Worm (Caenorhabditis elegans) whole organism, mixed stage, embryonic: ENCODE data around the gene Y46G5A.22.

Experiments used
- M03D4.4 ChIP-seq: sonication (generic microtip); optimal IDR thresholded peaks from 2 replicates; lab custom pipeline; 2017; ENCODE audit warnings: mild to moderate bottlenecking, missing genetic modification characterization, missing compliant biosample characterization
- ceh-39 ChIP-seq: fragments of 150-350 bp; optimal IDR thresholded peaks from 2 replicates; lab custom pipeline; 2014; ENCODE audit warnings: missing biosample characterization, missing genetic modification characterization
- ceh-43 ChIP-seq: fragments of 200-800 bp; sonication (Bioruptor generic); optimal IDR thresholded peaks from 2 replicates; lab custom pipeline; 2018; ENCODE audit warnings: mild to moderate bottlenecking, missing genetic modification characterization, moderate library complexity, missing compliant biosample characterization
- ceh-83 ChIP-seq: fragments of 200-800 bp; sonication (Bioruptor generic); optimal IDR thresholded peaks from 2 replicates; lab custom pipeline; 2018; ENCODE audit warnings: mild to moderate bottlenecking, missing genetic modification characterization, missing compliant biosample characterization
- ces-1 ChIP-seq: fragments of 150-350 bp; optimal IDR thresholded peaks from 2 replicates; lab custom pipeline; 2014; ENCODE audit warnings: missing biosample characterization, missing genetic modification reagents, missing genetic modification characterization
- cnd-1 ChIP-seq: fragments of 200-800 bp; sonication (Bioruptor generic); optimal IDR thresholded peaks from 2 replicates; lab custom pipeline; 2018; ENCODE audit warnings: mild to moderate bottlenecking, missing genetic modification characterization, missing compliant biosample characterization
- elt-3 ChIP-seq: fragments of 150-350 bp; optimal IDR thresholded peaks from 2 replicates; lab custom pipeline; 2014; ENCODE audit warnings: missing biosample characterization, missing genetic modification characterization
- ham-2 ChIP-seq: fragments of 200-800 bp; sonication (Bioruptor generic); optimal IDR thresholded peaks from 2 replicates; lab custom pipeline; 2018; ENCODE audit warnings: mild to moderate bottlenecking, missing genetic modification characterization, missing compliant biosample characterization
- hlh-1 ChIP-seq: fragments of 150-350 bp; optimal IDR thresholded peaks from 2 replicates; lab custom pipeline; 2014; ENCODE audit warnings: missing biosample characterization, missing genetic modification reagents, missing genetic modification characterization
- lin-13 ChIP-seq: fragments of 150-350 bp; optimal IDR thresholded peaks from 2 replicates; lab custom pipeline; 2014; ENCODE audit warnings: missing biosample characterization, missing genetic modification characterization
- lsy-2 ChIP-seq: fragments of 150-350 bp; optimal IDR thresholded peaks from 2 replicates; lab custom pipeline; 2014; ENCODE audit warnings: missing biosample characterization, missing genetic modification characterization
- mab-5 ChIP-seq: fragments of 150-350 bp; optimal IDR thresholded peaks from 2 replicates; lab custom pipeline; 2014; ENCODE audit warnings: missing biosample characterization, missing genetic modification characterization
- mep-1 ChIP-seq: fragments of 150-350 bp; optimal IDR thresholded peaks from 2 replicates; lab custom pipeline; 2017; ENCODE audit warnings: missing biosample characterization, missing genetic modification reagents, missing genetic modification characterization, inconsistent platforms
- nhr-12 ChIP-seq: fragments of 150-350 bp; optimal IDR thresholded peaks from 2 replicates; lab custom pipeline; 2014; ENCODE audit warnings: missing biosample characterization, missing genetic modification characterization
- nhr-2 ChIP-seq: fragments of 150-350 bp; optimal IDR thresholded peaks from 2 replicates; lab custom pipeline; 2014; ENCODE audit warnings: missing biosample characterization, missing genetic modification characterization
- nhr-237 ChIP-seq: fragments of 150-350 bp; optimal IDR thresholded peaks from 2 replicates; lab custom pipeline; 2014; ENCODE audit warnings: missing biosample characterization, missing genetic modification characterization
- nhr-28 ChIP-seq: fragments of 150-350 bp; optimal IDR thresholded peaks from 2 replicates; lab custom pipeline; 2014; ENCODE audit warnings: missing biosample characterization, missing genetic modification characterization
- nhr-76 ChIP-seq: sonication (generic microtip); optimal IDR thresholded peaks from 2 replicates; lab custom pipeline; 2017; ENCODE audit warnings: missing biosample characterization, missing genetic modification characterization
- pha-4 ChIP-seq: fragments of 150-350 bp; optimal IDR thresholded peaks from 2 replicates; lab custom pipeline; 2018; ENCODE audit warnings: missing biosample characterization, missing genetic modification reagents, missing genetic modification characterization
- snpc-4 ChIP-seq: fragments of 150-350 bp; optimal IDR thresholded peaks from 2 replicates; lab custom pipeline; 2014; ENCODE audit warnings: missing biosample characterization, missing genetic modification characterization
- sptf-1 ChIP-seq: sonication (generic microtip); optimal IDR thresholded peaks from 2 replicates; lab custom pipeline; 2017; ENCODE audit warnings: mild to moderate bottlenecking, missing genetic modification characterization, moderate library complexity, missing compliant biosample characterization
- tbx-8 ChIP-seq: fragments of 200-800 bp; sonication (Bioruptor generic); optimal IDR thresholded peaks from 2 replicates; lab custom pipeline; 2018; ENCODE audit warnings: mild to moderate bottlenecking, missing genetic modification characterization, moderate library complexity, missing compliant biosample characterization
- unc-120 ChIP-seq: sonication (generic microtip); optimal IDR thresholded peaks from 2 replicates; lab custom pipeline; 2017; ENCODE audit warnings: missing genetic modification characterization, missing compliant biosample characterization; ENCODE audit not compliant: poor library complexity, severe bottlenecking
- unc-39 ChIP-seq: fragments of 150-350 bp; optimal IDR thresholded peaks from 2 replicates; lab custom pipeline; 2014; ENCODE audit warnings: missing biosample characterization, missing genetic modification characterization
- zip-8 ChIP-seq: fragments of 150-350 bp; optimal IDR thresholded peaks from 2 replicates; lab custom pipeline; 2014; ENCODE audit warnings: missing biosample characterization, missing genetic modification characterization
- ztf-11 ChIP-seq: fragments of 150-350 bp; optimal IDR thresholded peaks from 2 replicates; lab custom pipeline; 2014; ENCODE audit warnings: missing biosample characterization, missing genetic modification characterization

Y46G5A.22 gene

ce11 chrII:12787831-12788248, 30.5 kb downstream of the Y46G5A.22 start, which contains the start of gene alkb-7:
TSS of gene alkb-7 (minus strand) at chrII:12788153.
- TF ChIP-seq nhr-12 (no peak), ceh-43 (GFP tag; lab: Kevin White, UChicago) (peak; percentile 29)
- TF ChIP-seq, all 35 proteins: peak for 1

DNA sequence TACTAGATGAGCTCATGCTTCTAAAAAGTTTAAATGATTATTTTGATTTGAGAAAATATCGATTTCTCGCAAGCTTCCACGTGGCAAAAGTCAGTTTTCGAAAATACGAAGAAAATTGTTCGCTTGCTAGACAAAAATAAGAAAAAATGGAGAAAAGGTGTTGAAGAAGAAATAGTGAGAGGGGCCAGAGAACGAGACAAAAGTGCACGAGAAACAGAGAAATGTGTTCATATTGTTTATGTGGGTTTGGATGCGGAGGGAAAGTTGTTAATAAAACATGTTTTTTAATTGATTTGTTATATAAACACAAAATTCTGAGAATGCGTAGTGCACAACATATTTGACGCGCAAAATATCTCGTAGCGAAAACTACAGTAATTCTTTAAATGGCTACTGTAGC, 33.0 kb downstream of the Y46G5A.22 start, which contains the start of gene Y46G5A.15:
Gene Y46G5A.15 (minus strand): TSS at position 26 of the 400 bp plus-strand sequence.
- TF ChIP-seq ztf-11 (no peak), unc-39 (tag; lab: Kevin White, UChicago) (no peak), nhr-76 (no peak), pha-4 (tag; lab: Kevin White, UChicago) (no peak), nhr-2 (tag; lab: Kevin White, UChicago) (no peak), cnd-1 (tag; lab: Kevin White, UChicago) (no peak), lsy-2 (tag; lab: Kevin White, UChicago) (no peak), sptf-1 (tag; lab: Kevin White, UChicago) (no peak), hlh-1 (tag; lab: Kevin White, UChicago) (no peak), ces-1 (no peak), ham-2 (GFP tag; lab: Kevin White, UChicago) (no peak), zip-8 (tag; lab: Kevin White, UChicago) (no peak), nhr-12 (no peak), nhr-237 (tag; lab: Kevin White, UChicago) (no peak), unc-120 (tag; lab: Kevin White, UChicago) (no peak)

- peak; percentile 70 for TF ChIP-seq lin-13 (tag; lab: Kevin White, UChicago)
- TF ChIP-seq mep-1 (tag; lab: Kevin White, UChicago), result peak; percentile 27
- TF ChIP-seq sptf-1 (tag; lab: Kevin White, UChicago), result peak; percentile 47
- TF ChIP-seq, all 35 proteins: peak for 3; not testable (repeated sequence) for 32
Measured at ce11 chrII:12778374-12778773, 40.0 kb downstream of the Y46G5A.22 start.

DNA sequence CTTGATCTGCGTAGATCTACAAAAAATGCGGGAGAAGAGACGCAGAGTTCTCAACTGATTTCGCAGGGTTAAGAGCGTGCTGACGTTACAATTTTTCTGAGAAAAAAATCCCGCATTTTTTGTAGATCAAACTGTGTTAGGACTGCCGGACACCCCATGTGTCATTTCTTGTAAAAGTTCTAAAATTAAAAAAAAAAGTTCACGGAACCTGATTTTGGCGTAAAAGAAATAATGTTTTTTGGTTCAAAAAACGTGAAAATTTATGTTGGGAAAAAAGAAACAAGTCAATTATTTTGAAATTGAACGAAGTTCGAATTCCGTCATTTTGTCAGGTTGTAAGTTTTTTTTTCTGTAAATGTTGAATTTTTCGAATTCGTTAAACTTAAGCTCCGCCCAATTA, 42.0 kb downstream of the Y46G5A.22 start, which contains the start of gene Y46G5A.34:
Gene Y46G5A.34 (plus strand): TSS at position 301 of the 400 bp plus-strand sequence.
- TF ChIP-seq zip-8 (tag; lab: Kevin White, UChicago), result no peak
- no peak for TF ChIP-seq ceh-83 (GFP tag; lab: Kevin White, UChicago)
- TF ChIP-seq cnd-1 (tag; lab: Kevin White, UChicago), result no peak
- no peak for TF ChIP-seq mab-5 (tag; lab: Kevin White, UChicago)
- TF ChIP-seq unc-39 (tag; lab: Kevin White, UChicago), result no peak
- no peak for TF ChIP-seq nhr-76
- no peak for TF ChIP-seq tbx-8 (GFP tag; lab: Kevin White, UChicago)
- TF ChIP-seq elt-3 (tag; lab: Kevin White, UChicago), result no peak
- TF ChIP-seq lsy-2 (tag; lab: Kevin White, UChicago), result no peak
- no peak for TF ChIP-seq ztf-11
- no peak for TF ChIP-seq M03D4.4 (tag; lab: Kevin White, UChicago)

DNA sequence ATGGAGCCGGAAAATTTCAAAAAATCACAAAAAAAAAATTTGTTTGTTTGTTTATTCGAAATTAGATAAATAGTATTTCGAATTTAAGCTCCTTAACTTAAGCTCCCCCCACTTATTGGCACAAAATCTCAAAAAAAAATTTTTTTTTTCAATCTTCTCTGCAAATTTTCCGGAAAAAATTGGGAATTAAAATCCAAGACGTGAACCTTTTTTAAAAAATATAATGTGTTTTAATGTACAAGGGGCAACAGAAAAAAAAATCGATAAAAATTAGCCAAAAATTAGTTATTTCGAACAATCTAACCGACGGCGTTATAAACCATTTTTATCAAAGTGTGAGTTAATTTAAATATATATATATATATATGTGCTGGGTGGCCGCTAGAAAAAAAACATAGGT, 44.0 kb downstream of the Y46G5A.22 start, which contains the start of gene Y46G5A.14:
Gene Y46G5A.14 (plus strand): TSS at position 301 of the 400 bp plus-strand sequence.
- TF ChIP-seq hlh-1 (tag; lab: Kevin White, UChicago), result no peak
- no peak for TF ChIP-seq ceh-43 (GFP tag; lab: Kevin White, UChicago)
- TF ChIP-seq ceh-83 (GFP tag; lab: Kevin White, UChicago), result no peak
- TF ChIP-seq zip-8 (tag; lab: Kevin White, UChicago), result no peak
- TF ChIP-seq unc-39 (tag; lab: Kevin White, UChicago), result no peak
- TF ChIP-seq sptf-1 (tag; lab: Kevin White, UChicago), result no peak
- no peak for TF ChIP-seq unc-120 (tag; lab: Kevin White, UChicago)
- TF ChIP-seq ceh-39 (tag; lab: Kevin White, UChicago), result no peak
- TF ChIP-seq nhr-237 (tag; lab: Kevin White, UChicago), result no peak
- no peak for TF ChIP-seq cnd-1 (tag; lab: Kevin White, UChicago)
- no peak for TF ChIP-seq lsy-2 (tag; lab: Kevin White, UChicago)

ce11 chrII:12769947-12770346, 48.4 kb downstream of the Y46G5A.22 start:
- TF ChIP-seq nhr-28 (tag; lab: Kevin White, UChicago) (no peak), mab-5 (tag; lab: Kevin White, UChicago) (no peak), snpc-4 (tag; lab: Kevin White, UChicago) (no peak), nhr-76 (no peak), hlh-1 (tag; lab: Kevin White, UChicago) (no peak), pha-4 (tag; lab: Kevin White, UChicago) (no peak), sptf-1 (tag; lab: Kevin White, UChicago) (no peak)
